Fruit fly (Drosophila melanogaster): Measurements from ENCODE around the gene Msp300.

- TF ChIP-seq CG8478 (optimal IDR thresholded peaks at IDR 0.05) = no peak
- TF ChIP-seq CTCF (optimal IDR thresholded peaks at IDR 0.05) = no peak
Measured at dm6 chr2L:5225547-5226213, 125.0 kb downstream of the Msp300 start.

All from S2 (cell line).